Worm (Caenorhabditis elegans) whole organism, late embryonic: ENCODE measurements around the gene lite-1.

Source experiments
- K02D7.2 ChIP-seq: sonication (generic microtip); optimal IDR thresholded peaks from 2 replicates; lab custom pipeline; 2017; ENCODE audit warnings: mild to moderate bottlenecking, missing genetic modification characterization, missing compliant biosample characterization
- K09A11.1 ChIP-seq: sonication (generic microtip); optimal IDR thresholded peaks from 2 replicates; lab custom pipeline; 2017; ENCODE audit warnings: antibody characterized with exemption, mild to moderate bottlenecking, missing genetic modification characterization, missing compliant biosample characterization; ENCODE audit not compliant: insufficient read depth
- T23F11.4 ChIP-seq: fragments of 200-800 bp; sonication (Bioruptor generic); optimal IDR thresholded peaks from 2 replicates; lab custom pipeline; 2018; ENCODE audit warnings: mild to moderate bottlenecking, missing genetic modification characterization, missing compliant biosample characterization
- Y22D7AL.16 ChIP-seq: sonication (generic microtip); optimal IDR thresholded peaks from 2 replicates; lab custom pipeline; 2016; ENCODE audit warnings: missing genetic modification characterization, missing compliant biosample characterization
- ahr-1 ChIP-seq: sonication (generic microtip); optimal IDR thresholded peaks from 2 replicates; lab custom pipeline; 2016; ENCODE audit warnings: missing genetic modification characterization, missing compliant biosample characterization
- ceh-19 ChIP-seq: fragments of 200-800 bp; sonication (Bioruptor generic); optimal IDR thresholded peaks from 2 replicates; lab custom pipeline; 2018; ENCODE audit warnings: mild to moderate bottlenecking, missing genetic modification characterization, missing compliant biosample characterization
- ceh-2 ChIP-seq: sonication (generic microtip); optimal IDR thresholded peaks from 2 replicates; lab custom pipeline; 2016; ENCODE audit warnings: missing genotype, missing genetic modification characterization, missing compliant biosample characterization
- ceh-22 ChIP-seq: sonication (generic microtip); optimal IDR thresholded peaks from 2 replicates; lab custom pipeline; 2017; ENCODE audit warnings: missing biosample characterization, missing genetic modification characterization
- ceh-24 ChIP-seq: sonication (generic microtip); optimal IDR thresholded peaks from 2 replicates; lab custom pipeline; 2016; ENCODE audit warnings: mild to moderate bottlenecking, missing genetic modification characterization, missing compliant biosample characterization
- ceh-34 ChIP-seq: sonication (generic microtip); optimal IDR thresholded peaks from 2 replicates; lab custom pipeline; 2016; ENCODE audit warnings: mild to moderate bottlenecking, missing genetic modification characterization, missing compliant biosample characterization
- ceh-48 ChIP-seq: sonication (generic microtip); optimal IDR thresholded peaks from 2 replicates; lab custom pipeline; 2016; ENCODE audit warnings: missing genetic modification characterization, inconsistent platforms, missing compliant biosample characterization
- ceh-6 ChIP-seq: fragments of 200-800 bp; sonication (Bioruptor generic); optimal IDR thresholded peaks from 2 replicates; lab custom pipeline; 2018; ENCODE audit warnings: mild to moderate bottlenecking, missing genetic modification characterization, missing compliant biosample characterization
- ceh-9 ChIP-seq: sonication (generic microtip); optimal IDR thresholded peaks from 2 replicates; lab custom pipeline; 2016; ENCODE audit warnings: mild to moderate bottlenecking, missing genetic modification characterization, inconsistent platforms, missing compliant biosample characterization
- dmd-4 ChIP-seq: sonication (generic microtip); optimal IDR thresholded peaks from 2 replicates; lab custom pipeline; 2016; ENCODE audit warnings: borderline replicate concordance, missing genetic modification characterization, missing compliant biosample characterization
- dve-1 ChIP-seq: sonication (generic microtip); optimal IDR thresholded peaks from 2 replicates; lab custom pipeline; 2017; ENCODE audit warnings: antibody characterized with exemption, mild to moderate bottlenecking, missing genetic modification characterization, missing compliant biosample characterization
- elt-4 ChIP-seq: sonication (generic microtip); optimal IDR thresholded peaks from 2 replicates; lab custom pipeline; 2016; ENCODE audit warnings: missing genetic modification characterization, missing compliant biosample characterization
- eyg-1 ChIP-seq: sonication (generic microtip); optimal IDR thresholded peaks from 2 replicates; lab custom pipeline; 2016; ENCODE audit warnings: missing genotype, missing genetic modification characterization, missing compliant biosample characterization
- hlh-13 ChIP-seq: fragments of 200-800 bp; sonication (Bioruptor generic); optimal IDR thresholded peaks from 2 replicates; lab custom pipeline; 2018; ENCODE audit warnings: mild to moderate bottlenecking, missing genetic modification characterization, missing compliant biosample characterization
- hlh-6 ChIP-seq: sonication (generic microtip); optimal IDR thresholded peaks from 2 replicates; lab custom pipeline; 2016; ENCODE audit warnings: missing genotype, missing genetic modification characterization, missing compliant biosample characterization
- madf-2 ChIP-seq: sonication (generic microtip); optimal IDR thresholded peaks from 2 replicates; lab custom pipeline; 2017; ENCODE audit warnings: missing genetic modification characterization, missing compliant biosample characterization
- mec-3 ChIP-seq: sonication (generic microtip); optimal IDR thresholded peaks from 2 replicates; lab custom pipeline; 2016; ENCODE audit warnings: borderline replicate concordance, missing genetic modification characterization, missing compliant biosample characterization
- nhr-11 ChIP-seq: fragments of 150-350 bp; optimal IDR thresholded peaks from 2 replicates; lab custom pipeline; 2014; ENCODE audit warnings: missing biosample characterization, missing genetic modification characterization
- npax-4 ChIP-seq: sonication (generic microtip); optimal IDR thresholded peaks from 2 replicates; lab custom pipeline; 2016; ENCODE audit warnings: missing genetic modification characterization, missing compliant biosample characterization
- pag-3 ChIP-seq: sonication (generic microtip); optimal IDR thresholded peaks from 2 replicates; lab custom pipeline; 2016; ENCODE audit warnings: missing compliant biosample characterization, missing genetic modification characterization, borderline replicate concordance
- pax-1 ChIP-seq: fragments of 150-350 bp; optimal IDR thresholded peaks from 2 replicates; lab custom pipeline; 2014; ENCODE audit warnings: missing biosample characterization, missing genetic modification characterization
- pha-2 ChIP-seq: sonication (generic microtip); optimal IDR thresholded peaks from 2 replicates; lab custom pipeline; 2017; ENCODE audit warnings: mild to moderate bottlenecking, missing genetic modification characterization, missing compliant biosample characterization
- pha-4 ChIP-seq: fragments of 150-350 bp; optimal IDR thresholded peaks from 2 replicates; lab custom pipeline; 2018; ENCODE audit warnings: missing biosample characterization, missing genetic modification reagents, missing genetic modification characterization
- pros-1 ChIP-seq: fragments of 150-350 bp; optimal IDR thresholded peaks from 2 replicates; lab custom pipeline; 2014; ENCODE audit warnings: missing biosample characterization, missing genetic modification reagents, missing genetic modification characterization
- rnt-1 ChIP-seq: sonication (generic microtip); optimal IDR thresholded peaks from 2 replicates; lab custom pipeline; 2016; ENCODE audit warnings: missing genetic modification characterization, missing compliant biosample characterization
- sox-2 ChIP-seq: fragments of 200-800 bp; sonication (Bioruptor generic); IDR thresholded peaks from 2 replicates; pipeline ENCODE4 v1.3.6; 2022; ENCODE audit warnings: missing genetic modification reagents, missing genetic modification characterization, missing compliant biosample characterization
- syd-9 ChIP-seq: sonication (generic microtip); optimal IDR thresholded peaks from 2 replicates; lab custom pipeline; 2016; ENCODE audit warnings: mild to moderate bottlenecking, missing genetic modification characterization, moderate library complexity, missing compliant biosample characterization
- tbx-7 ChIP-seq: sonication (generic microtip); optimal IDR thresholded peaks from 2 replicates; lab custom pipeline; 2016; ENCODE audit warnings: missing genotype, missing genetic modification characterization, missing compliant biosample characterization
- ttx-3 ChIP-seq: sonication (generic microtip); optimal IDR thresholded peaks from 2 replicates; lab custom pipeline; 2016; ENCODE audit warnings: missing genetic modification reagents, missing genetic modification characterization, missing compliant biosample characterization
- unc-3 ChIP-seq, 2 experiments: fragments of 200-800 bp in 1 of 2; sonication (Bioruptor generic) in 1 of 2; sonication (generic microtip) in 1 of 2; conservative IDR thresholded peaks in 1 of 2; optimal IDR thresholded peaks in 1 of 2; 2 replicates each; pipeline versions ENCODE4 v1.3.6 to Lab custom; 2016 to 2022; ENCODE audit warnings: missing compliant biosample characterization in 2 of 2, missing genetic modification characterization in 2 of 2, missing genetic modification reagents in 1 of 2
- unc-42 ChIP-seq: sonication (generic microtip); optimal IDR thresholded peaks from 2 replicates; lab custom pipeline; 2016; ENCODE audit warnings: missing genotype, missing genetic modification characterization, missing compliant biosample characterization
- unc-86 ChIP-seq: sonication (generic microtip); optimal IDR thresholded peaks from 2 replicates; lab custom pipeline; 2016; ENCODE audit warnings: missing genetic modification characterization, missing compliant biosample characterization
- ztf-16 ChIP-seq: sonication (generic microtip); optimal IDR thresholded peaks from 2 replicates; lab custom pipeline; 2017; ENCODE audit warnings: missing genetic modification characterization, missing compliant biosample characterization

The lite-1 gene

ce11 chrX:6230669-6231068 is at the start of gene lite-1:
Gene lite-1 (minus strand): TSS chrX:6230769.
- TF ChIP-seq pag-3 (tag; lab: Kevin White, UChicago), result no peak
- no peak for TF ChIP-seq dve-1 (tag; lab: Kevin White, UChicago)
- TF ChIP-seq ceh-22 (tag; lab: Kevin White, UChicago), result no peak
- TF ChIP-seq ceh-34 (tag; lab: Kevin White, UChicago), result no peak
- no peak for TF ChIP-seq mec-3 (tag; lab: Kevin White, UChicago)
- no peak for TF ChIP-seq rnt-1 (tag; lab: Kevin White, UChicago)
- TF ChIP-seq ceh-6 (GFP tag; lab: Kevin White, UChicago), result no peak
- TF ChIP-seq pros-1 (tag; lab: Kevin White, UChicago), result no peak
- TF ChIP-seq unc-42 (tag; lab: Kevin White, UChicago), result no peak
- TF ChIP-seq pha-4 (tag; lab: Kevin White, UChicago), result no peak
- no peak for TF ChIP-seq ztf-16 (tag; lab: Kevin White, UChicago)
- TF ChIP-seq nhr-11 (tag; lab: Kevin White, UChicago), result no peak

ce11 chrX:6279625-6280024 is 49.1 kb upstream of the lite-1 start, which contains the start of gene col-166:
Gene col-166 (plus strand): TSS chrX:6280016.
- no peak for TF ChIP-seq npax-4 (tag; lab: Kevin White, UChicago)
- TF ChIP-seq ceh-9 (tag; lab: Kevin White, UChicago), result no peak
- TF ChIP-seq hlh-13 (GFP tag; lab: Kevin White, UChicago), result no peak

- TF ChIP-seq ceh-19, result no peak
- TF ChIP-seq pax-1 (tag; lab: Kevin White, UChicago), result no peak
- no peak for TF ChIP-seq ceh-24
- no peak for TF ChIP-seq sox-2
- no peak for TF ChIP-seq nhr-11 (tag; lab: Kevin White, UChicago)
- no peak for TF ChIP-seq unc-86 (tag; lab: Kevin White, UChicago)
- no peak for TF ChIP-seq npax-4 (tag; lab: Kevin White, UChicago)
- TF ChIP-seq K09A11.1 (tag; lab: Kevin White, UChicago), result no peak
- TF ChIP-seq rnt-1 (tag; lab: Kevin White, UChicago), result no peak
- no peak for TF ChIP-seq ahr-1 (tag; lab: Kevin White, UChicago)
- no peak for TF ChIP-seq T23F11.4 (GFP tag; lab: Kevin White, UChicago)
- TF ChIP-seq dve-1 (tag; lab: Kevin White, UChicago), result no peak
- TF ChIP-seq ceh-2, result no peak
- TF ChIP-seq elt-4 (tag; lab: Kevin White, UChicago), result no peak
- no peak for TF ChIP-seq ceh-6 (GFP tag; lab: Kevin White, UChicago)
- TF ChIP-seq ceh-48 (tag; lab: Kevin White, UChicago), result no peak
- no peak for TF ChIP-seq ceh-22 (tag; lab: Kevin White, UChicago)
Measured at ce11 chrX:6278296-6278695, 47.7 kb upstream of the lite-1 start.

ce11 chrX:6277252-6277651 is 46.7 kb upstream of the lite-1 start:
- TF ChIP-seq unc-42 (tag; lab: Kevin White, UChicago) (no peak), madf-2 (tag; lab: Kevin White, UChicago) (no peak), pros-1 (tag; lab: Kevin White, UChicago) (no peak), Y22D7AL.16 (tag; lab: Kevin White, UChicago) (no peak), elt-4 (tag; lab: Kevin White, UChicago) (no peak), tbx-7 (tag; lab: Kevin White, UChicago) (no peak), unc-3 (GFP tag; conservative IDR thresholded peaks at IDR 0.05; lab: Robert Waterston, UW) (no peak), unc-3 (tag; optimal IDR thresholded peaks at IDR 0.05; lab: Kevin White, UChicago) (no peak), pha-2 (tag; lab: Kevin White, UChicago) (no peak), eyg-1 (tag; lab: Kevin White, UChicago) (no peak), K02D7.2 (tag; lab: Kevin White, UChicago) (no peak), syd-9 (tag; lab: Kevin White, UChicago) (no peak), ttx-3 (tag; lab: Kevin White, UChicago) (no peak), dmd-4 (tag; lab: Kevin White, UChicago) (no peak), sox-2 (no peak), hlh-6 (tag; lab: Kevin White, UChicago) (no peak)
